Worm (Caenorhabditis elegans) whole organism, young adult: Measurements from ENCODE around the gene C23H3.9.

Experiments used
- B0261.1 ChIP-seq: sonication (generic microtip); optimal IDR thresholded peaks from 2 replicates; lab custom pipeline; 2016; ENCODE audit warnings: mild to moderate bottlenecking, missing genetic modification characterization, moderate library complexity, missing compliant biosample characterization
- ceh-58 ChIP-seq: fragments of 200-800 bp; sonication (Bioruptor generic); IDR thresholded peaks from 2 replicates; pipeline ENCODE4 v1.3.6; 2022; ENCODE audit warnings: missing genetic modification characterization, missing compliant biosample characterization
- nhr-120 ChIP-seq: fragments of 200-800 bp; sonication (Bioruptor generic); IDR thresholded peaks from 2 replicates; pipeline ENCODE4 v1.3.6; 2022; ENCODE audit warnings: missing genetic modification characterization, missing compliant biosample characterization
- snpc-4 ChIP-seq, 5 experiments: fragments of 150-350 bp in 1 of 5; sonication (generic microtip) in 4 of 5; optimal IDR thresholded peaks; 2 replicates each; lab custom pipeline; 2014 to 2018; ENCODE audit warnings: missing genetic modification characterization in 5 of 5, missing biosample characterization in 3 of 5, antibody characterized with exemption in 2 of 5, mild to moderate bottlenecking in 2 of 5, missing compliant biosample characterization in 2 of 5, missing genotype in 2 of 5, moderate library complexity in 2 of 5, missing genetic modification reagents in 1 of 5
- somi-1 ChIP-seq: fragments of 200-800 bp; sonication (Bioruptor generic); optimal IDR thresholded peaks from 2 replicates; lab custom pipeline; 2018; ENCODE audit warnings: mild to moderate bottlenecking, missing genetic modification characterization, missing compliant biosample characterization

DNA sequence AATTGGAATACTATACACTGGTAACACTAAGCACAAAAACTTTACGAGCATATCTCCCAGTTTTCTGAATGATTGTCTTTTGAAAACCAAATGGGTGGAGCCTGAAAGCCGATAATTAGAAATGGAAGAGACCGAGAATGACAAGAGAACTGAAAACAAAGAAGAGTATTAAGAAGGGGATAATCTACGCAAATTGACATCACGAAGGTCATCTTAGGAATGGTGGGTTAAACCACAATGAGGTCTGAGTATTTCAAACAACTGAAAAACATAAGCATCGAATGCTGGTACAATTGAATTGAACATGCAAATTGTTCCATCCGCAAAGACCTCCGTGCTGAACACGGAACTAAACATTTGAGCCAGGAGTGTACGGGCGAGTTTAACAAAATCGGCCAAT is 39.6 kb downstream of the C23H3.9 start, which contains the start of gene spp-24:
- no peak for TF ChIP-seq somi-1 (GFP tag; lab: Kevin White, UChicago)
- TF ChIP-seq snpc-4 (GFP tag; optimal IDR thresholded peaks at IDR 0.05; lab: Kevin White, UChicago) = no peak
- no peak for TF ChIP-seq snpc-4 (tag; optimal IDR thresholded peaks at IDR 0.05; lab: Kevin White, UChicago)
- TF ChIP-seq nhr-120 = no peak
- no peak for TF ChIP-seq ceh-58 (GFP tag; lab: Robert Waterston, UW)
- no peak for TF ChIP-seq B0261.1
